Fruit fly (Drosophila melanogaster): ENCODE data around the gene eater.

The eater gene

dm6 chr3R:27111784-27112602 lies 12.5 kb upstream of the eater start, which contains the start of the genes gb and CG5815 (continued):
- TF ChIP-seq CG1602 (GFP tag; optimal IDR thresholded peaks at IDR 0.05) (peak; percentile 91), CrebB (tag; optimal IDR thresholded peaks at IDR 0.05) (peak; percentile 59), wek (GFP tag; optimal IDR thresholded peaks at IDR 0.05) (no peak), en (GFP tag; optimal IDR thresholded peaks at IDR 0.05) (peak; percentile 51), CG17361 (GFP tag; IDR thresholded peaks at IDR 0.05) (peak; percentile 94), CG14441 (GFP tag; IDR thresholded peaks at IDR 0.05) (peak; percentile 93), CG7271 (tag; optimal IDR thresholded peaks at IDR 0.05) (peak; percentile 25), CG2202 (tag; optimal IDR thresholded peaks at IDR 0.05) (peak; percentile 79), CG18476 (GFP tag; optimal IDR thresholded peaks at IDR 0.05) (peak; percentile 91), NC2α (GFP tag; optimal IDR thresholded peaks at IDR 0.05) (peak; percentile 2), croc (GFP tag; conservative IDR thresholded peaks at IDR 0.05) (peak; percentile 79), Dek (tag; optimal IDR thresholded peaks at IDR 0.05) (peak; percentile 86), lbe (GFP tag; optimal IDR thresholded peaks at IDR 0.05) (peak; percentile 90), CG14014 (GFP tag; IDR thresholded peaks at IDR 0.05) (peak; percentile 93), CG4854 (GFP tag; optimal IDR thresholded peaks at IDR 0.05) (peak; percentile 85), Asciz (GFP tag; optimal IDR thresholded peaks at IDR 0.05) (peak; percentile 70), Deaf1 (tag; optimal IDR thresholded peaks at IDR 0.05) (no peak), CG8281 (tag; optimal IDR thresholded peaks at IDR 0.05) (peak; percentile 66), kah (GFP tag; optimal IDR thresholded peaks at IDR 0.05) (peak; percentile 57), Rfx (GFP tag; IDR thresholded peaks at IDR 0.05) (peak; percentile 96), sna (GFP tag; IDR thresholded peaks at IDR 0.05; ENCODE audit: partially characterized antibody) (peak; percentile 98), CG16863 (GFP tag; optimal IDR thresholded peaks at IDR 0.05) (peak; percentile 77), Hr78 (GFP tag; optimal IDR thresholded peaks at IDR 0.05) (peak in 1 of 2 experiments; percentile 54), pum (GFP tag; optimal IDR thresholded peaks at IDR 0.05) (peak; percentile 66), D19A (tag; optimal IDR thresholded peaks at IDR 0.05) (peak; percentile 79)

DNA sequence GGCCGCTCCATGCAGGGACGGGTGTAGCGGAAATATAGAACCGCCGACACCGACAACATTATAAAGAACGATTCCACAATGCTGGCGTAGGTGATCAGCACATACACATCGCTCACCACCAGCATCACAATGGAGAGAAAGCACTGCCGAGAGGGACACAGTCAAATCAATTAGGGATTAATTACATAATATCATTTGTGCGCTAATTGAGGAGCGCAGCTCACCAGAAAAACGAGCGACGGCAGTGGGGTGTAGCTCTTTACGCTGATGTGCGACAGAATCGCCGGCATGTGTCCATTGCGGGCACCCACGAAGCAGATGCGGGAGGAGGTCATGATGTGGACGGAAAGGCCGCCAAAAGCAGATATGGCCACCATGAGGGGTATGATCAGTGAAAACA lies 10.0 kb upstream of the eater start:
- TF ChIP-seq CG14014 (GFP tag; IDR thresholded peaks at IDR 0.05) = no peak
- TF ChIP-seq NC2β (GFP tag; optimal IDR thresholded peaks at IDR 0.05) = no peak
- TF ChIP-seq gcm (GFP tag; optimal IDR thresholded peaks at IDR 0.05) = peak; percentile 74
- TF ChIP-seq Pdp1 (GFP tag; optimal IDR thresholded peaks at IDR 0.05) = peak in 1 of 2 experiments; percentile 51
- TF ChIP-seq ERR (GFP tag; optimal IDR thresholded peaks at IDR 0.05) = no peak
- no peak for TF ChIP-seq pum (GFP tag; optimal IDR thresholded peaks at IDR 0.05)

DNA sequence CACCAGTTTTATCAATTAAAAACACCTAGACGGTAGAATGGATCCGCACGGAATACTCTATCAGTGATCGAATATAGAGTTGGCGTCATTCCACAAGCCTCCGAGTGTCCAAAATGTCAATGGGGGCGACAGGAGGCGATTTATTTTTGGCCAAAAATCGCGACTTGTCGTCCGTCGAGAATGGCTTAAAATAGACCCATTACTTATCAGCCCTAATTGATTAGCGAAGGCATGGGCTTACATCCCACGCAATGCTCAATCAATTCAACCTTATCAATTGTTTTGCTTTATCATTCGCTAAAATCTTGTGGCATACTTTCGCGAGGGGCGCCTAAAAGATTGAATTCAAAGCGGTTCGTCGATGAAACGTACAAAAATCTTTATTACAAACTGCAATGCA lies 8.6 kb upstream of the eater start:
- no peak for TF ChIP-seq CG8944 (GFP tag; optimal IDR thresholded peaks at IDR 0.05)
- TF ChIP-seq wek (GFP tag; optimal IDR thresholded peaks at IDR 0.05) = no peak
- no peak for TF ChIP-seq dysf (GFP tag; IDR thresholded peaks at IDR 0.05)
- no peak for TF ChIP-seq Atf-2 (GFP tag; optimal IDR thresholded peaks at IDR 0.05)
- TF ChIP-seq odd (GFP tag; optimal IDR thresholded peaks at IDR 0.05) = no peak
- no peak for TF ChIP-seq CG12744 (GFP tag; optimal IDR thresholded peaks at IDR 0.05)
- no peak for TF ChIP-seq slp2 (GFP tag; optimal IDR thresholded peaks at IDR 0.05)
- no peak for TF ChIP-seq grau (tag; optimal IDR thresholded peaks at IDR 0.05)
- no peak for TF ChIP-seq unc-4 (GFP tag; IDR thresholded peaks at IDR 0.05; ENCODE audit: partially characterized antibody)
- TF ChIP-seq GATAe (GFP tag; conservative IDR thresholded peaks at IDR 0.05) = 0 out of 2 replicates have a peak, but pooled peaks have one; percentile 25
- TF ChIP-seq Doc2 (GFP tag; IDR thresholded peaks at IDR 0.05) = no peak
- no peak for TF ChIP-seq Dref (GFP tag; IDR thresholded peaks at IDR 0.05)
- no peak for TF ChIP-seq MTF-1 (GFP tag; optimal IDR thresholded peaks at IDR 0.05; ENCODE audit: borderline replicate concordance)
- TF ChIP-seq CG17328 (GFP tag; IDR thresholded peaks at IDR 0.05) = no peak
- 0 out of 4 replicates have a peak, but pooled peaks have one; percentile 41 for TF ChIP-seq chinmo (GFP tag; IDR thresholded peaks at IDR 0.05; ENCODE audit: partially characterized antibody)
- TF ChIP-seq lab (GFP tag; optimal IDR thresholded peaks at IDR 0.05) = peak; percentile 60
- no peak for TF ChIP-seq dmrt11E (tag; optimal IDR thresholded peaks at IDR 0.05)
- TF ChIP-seq CG10654 (GFP tag; optimal IDR thresholded peaks at IDR 0.05) = no peak
- TF ChIP-seq hbn (GFP tag; IDR thresholded peaks at IDR 0.05; ENCODE audit: partially characterized antibody) = no peak
